Worm (Caenorhabditis elegans) whole organism, L3 larva: ENCODE measurements around the gene F02E11.7.
"Not testable (repeated sequence)": the region's sequence is repeated elsewhere in the genome, so short reads cannot be mapped to it uniquely, and the experiment has no call there.

Experiments
- ceh-28 ChIP-seq: fragments of 150-350 bp; optimal IDR thresholded peaks from 2 replicates; lab custom pipeline; 2014; ENCODE audit warnings: missing biosample characterization, missing genetic modification reagents, missing genetic modification characterization
- fos-1 ChIP-seq: fragments of 150-350 bp; optimal IDR thresholded peaks from 2 replicates; lab custom pipeline; 2014; ENCODE audit warnings: missing biosample characterization, missing genetic modification characterization
- nhr-77 ChIP-seq: fragments of 150-350 bp; optimal IDR thresholded peaks from 2 replicates; lab custom pipeline; 2014; ENCODE audit warnings: missing biosample characterization, missing genetic modification characterization

DNA sequence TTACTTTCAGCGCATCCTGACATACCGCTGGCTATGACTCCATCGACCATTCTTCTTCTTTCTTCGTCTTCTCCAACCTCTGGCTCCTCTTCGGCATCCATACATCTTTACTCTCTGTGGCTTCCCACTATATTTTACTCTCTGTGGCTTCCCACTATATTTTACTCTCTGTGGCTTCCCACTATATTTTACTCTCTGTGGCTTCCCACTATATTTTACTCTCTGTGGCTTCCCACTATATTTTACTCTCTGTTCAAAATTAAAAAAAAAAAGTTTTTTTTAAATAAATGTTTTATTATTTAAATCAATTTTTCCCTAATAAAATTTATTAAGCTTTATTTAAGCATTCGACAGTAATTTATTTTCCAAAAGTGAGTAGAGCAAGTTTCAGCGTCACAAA, 23.1 kb downstream of the F02E11.7 start, which contains the start of gene F39E9.14:
- not testable (repeated sequence) for TF ChIP-seq nhr-77, fos-1, ceh-28 (tag; lab: Kevin White, UChicago)
